Worm (Caenorhabditis elegans) whole organism, young adult: ENCODE results near the gene Y55F3C.10.
A peak's percentile ranks its signal among the peaks of the same experiment; 100 is the strongest.

ENCODE experiments used
- B0035.1 ChIP-seq: sonication (generic microtip); optimal IDR thresholded peaks from 2 replicates; lab custom pipeline; 2016; ENCODE audit warnings: missing genetic modification characterization, mild to moderate bottlenecking, missing compliant biosample characterization, missing genotype, missing genetic modification reagents
- C17E4.6 ChIP-seq: fragments of 200-800 bp; sonication (Bioruptor generic); IDR thresholded peaks from 2 replicates; pipeline ENCODE4 v1.3.6; 2022; ENCODE audit warnings: missing genetic modification reagents, missing genetic modification characterization, missing compliant biosample characterization
- F55B11.4 ChIP-seq: sonication (generic microtip); optimal IDR thresholded peaks from 2 replicates; lab custom pipeline; 2016; ENCODE audit warnings: missing compliant biosample characterization, missing genetic modification characterization, borderline replicate concordance; ENCODE audit not compliant: insufficient read depth
- F57C9.4 ChIP-seq: sonication (generic microtip); optimal IDR thresholded peaks from 2 replicates; lab custom pipeline; 2017; ENCODE audit warnings: mild to moderate bottlenecking, missing genetic modification characterization, missing compliant biosample characterization
- Y53G8AR.9 ChIP-seq: fragments of 200-800 bp; sonication (Bioruptor generic); conservative IDR thresholded peaks from 2 replicates; pipeline ENCODE4 v1.3.6; 2022; ENCODE audit warnings: missing genetic modification reagents, missing genetic modification characterization, missing compliant biosample characterization
- Y56A3A.18 ChIP-seq: fragments of 200-800 bp; sonication (Bioruptor generic); IDR thresholded peaks from 2 replicates; pipeline ENCODE4 v1.3.6; 2022; ENCODE audit warnings: missing genetic modification reagents, missing genetic modification characterization, missing compliant biosample characterization
- ZK185.1 ChIP-seq: sonication (generic microtip); optimal IDR thresholded peaks from 2 replicates; lab custom pipeline; 2016; ENCODE audit warnings: mild to moderate bottlenecking, missing genetic modification characterization, missing compliant biosample characterization; ENCODE audit not compliant: poor library complexity, severe bottlenecking
- ama-1 ChIP-seq, 3 experiments: fragments of 150-350 bp in 1 of 3; sonication (generic microtip) in 2 of 3; optimal IDR thresholded peaks; 2 replicates each; lab custom pipeline; 2014 to 2018; ENCODE audit warnings: missing biosample characterization in 2 of 3, missing genetic modification characterization in 2 of 3, missing genetic modification reagents in 2 of 3
- aptf-2 ChIP-seq: fragments of 200-800 bp; sonication (Bioruptor generic); conservative IDR thresholded peaks from 2 replicates; pipeline ENCODE4 v1.3.6; 2022; ENCODE audit warnings: missing genetic modification reagents, missing genetic modification characterization, missing compliant biosample characterization
- attf-5 ChIP-seq: fragments of 200-800 bp; sonication (Bioruptor generic); optimal IDR thresholded peaks from 2 replicates; lab custom pipeline; 2018; ENCODE audit warnings: mild to moderate bottlenecking, missing genetic modification characterization, missing compliant biosample characterization
- cebp-2 ChIP-seq: fragments of 200-800 bp; sonication (Bioruptor generic); IDR thresholded peaks from 2 replicates; pipeline ENCODE4 v1.3.6; 2022; ENCODE audit warnings: missing genetic modification characterization, missing compliant biosample characterization
- ceh-40 ChIP-seq: fragments of 200-800 bp; sonication (Bioruptor generic); IDR thresholded peaks from 2 replicates; pipeline ENCODE4 v1.3.6; 2022; ENCODE audit warnings: missing genetic modification characterization, missing compliant biosample characterization
- die-1 ChIP-seq: sonication (generic microtip); optimal IDR thresholded peaks from 2 replicates; lab custom pipeline; 2016; ENCODE audit warnings: missing genotype, mild to moderate bottlenecking, missing genetic modification characterization, missing compliant biosample characterization
- dpff-1 ChIP-seq: sonication (generic microtip); optimal IDR thresholded peaks from 2 replicates; lab custom pipeline; 2017; ENCODE audit warnings: mild to moderate bottlenecking, missing genetic modification characterization, missing compliant biosample characterization
- egrh-3 ChIP-seq: fragments of 200-800 bp; sonication (Bioruptor generic); IDR thresholded peaks from 2 replicates; pipeline ENCODE4 v1.3.6; 2022; ENCODE audit warnings: missing genetic modification reagents, missing genetic modification characterization, missing compliant biosample characterization
- ets-4 ChIP-seq: fragments of 200-800 bp; sonication (Bioruptor generic); optimal IDR thresholded peaks from 2 replicates; lab custom pipeline; 2018; ENCODE audit warnings: mild to moderate bottlenecking, missing genetic modification characterization, missing compliant biosample characterization
- hmg-1.2 ChIP-seq: fragments of 200-800 bp; sonication (Bioruptor generic); IDR thresholded peaks from 2 replicates; pipeline ENCODE4 v1.3.6; 2022; ENCODE audit warnings: missing genetic modification reagents, missing genetic modification characterization, missing compliant biosample characterization
- let-526 ChIP-seq: fragments of 200-800 bp; sonication (Bioruptor generic); IDR thresholded peaks from 2 replicates; pipeline ENCODE4 v1.3.6; 2022; ENCODE audit warnings: missing genetic modification reagents, missing genetic modification characterization, missing compliant biosample characterization
- lin-40 ChIP-seq: sonication (generic microtip); optimal IDR thresholded peaks from 2 replicates; lab custom pipeline; 2016; ENCODE audit warnings: missing genetic modification characterization, mild to moderate bottlenecking, missing compliant biosample characterization, missing genotype, missing genetic modification reagents
- madf-3 ChIP-seq: fragments of 200-800 bp; sonication (Bioruptor generic); IDR thresholded peaks from 2 replicates; pipeline ENCODE4 v1.3.6; 2022; ENCODE audit warnings: missing genetic modification reagents, missing genetic modification characterization, missing compliant biosample characterization
- mcd-1 ChIP-seq: fragments of 200-800 bp; sonication (Bioruptor generic); IDR thresholded peaks from 2 replicates; pipeline ENCODE4 v1.3.6; 2022; ENCODE audit warnings: missing genetic modification reagents, missing genetic modification characterization, missing compliant biosample characterization
- mel-28 ChIP-seq: sonication (generic microtip); optimal IDR thresholded peaks from 2 replicates; lab custom pipeline; 2016; ENCODE audit warnings: borderline replicate concordance, mild to moderate bottlenecking, missing genetic modification characterization, missing compliant biosample characterization
- nhr-120 ChIP-seq: fragments of 200-800 bp; sonication (Bioruptor generic); IDR thresholded peaks from 2 replicates; pipeline ENCODE4 v1.3.6; 2022; ENCODE audit warnings: missing genetic modification characterization, missing compliant biosample characterization
- pha-4 ChIP-seq: fragments of 150-350 bp; sonication (generic microtip); optimal IDR thresholded peaks from 2 replicates; lab custom pipeline; 2014; ENCODE audit warnings: missing biosample characterization, missing genetic modification reagents, missing genetic modification characterization
- rcor-1 ChIP-seq: fragments of 200-800 bp; sonication (Bioruptor generic); IDR thresholded peaks from 2 replicates; pipeline ENCODE4 v1.3.6; 2022; ENCODE audit warnings: missing genetic modification reagents, missing genetic modification characterization, missing compliant biosample characterization
- repo-1 ChIP-seq: sonication (generic microtip); optimal IDR thresholded peaks from 2 replicates; lab custom pipeline; 2017; ENCODE audit warnings: mild to moderate bottlenecking, missing genetic modification characterization, missing compliant biosample characterization
- snpc-4 ChIP-seq, 5 experiments: fragments of 150-350 bp in 1 of 5; sonication (generic microtip) in 4 of 5; optimal IDR thresholded peaks; 2 replicates each; lab custom pipeline; 2014 to 2018; ENCODE audit warnings: missing genetic modification characterization in 5 of 5, missing biosample characterization in 3 of 5, antibody characterized with exemption in 2 of 5, mild to moderate bottlenecking in 2 of 5, missing compliant biosample characterization in 2 of 5, missing genotype in 2 of 5, moderate library complexity in 2 of 5, missing genetic modification reagents in 1 of 5
- somi-1 ChIP-seq: fragments of 200-800 bp; sonication (Bioruptor generic); optimal IDR thresholded peaks from 2 replicates; lab custom pipeline; 2018; ENCODE audit warnings: mild to moderate bottlenecking, missing genetic modification characterization, missing compliant biosample characterization
- sptf-2 ChIP-seq: fragments of 200-800 bp; sonication (Bioruptor generic); optimal IDR thresholded peaks from 2 replicates; lab custom pipeline; 2018; ENCODE audit warnings: mild to moderate bottlenecking, missing genetic modification characterization, missing compliant biosample characterization
- tbx-9 ChIP-seq: sonication (generic microtip); optimal IDR thresholded peaks from 2 replicates; lab custom pipeline; 2016; ENCODE audit warnings: borderline replicate concordance, missing genetic modification characterization, inconsistent platforms, missing compliant biosample characterization
- zfh-2 ChIP-seq: fragments of 200-800 bp; sonication (Bioruptor generic); conservative IDR thresholded peaks from 2 replicates; pipeline ENCODE4 v1.3.6; 2022; ENCODE audit warnings: missing genetic modification reagents, missing genetic modification characterization, missing compliant biosample characterization
- ztf-25 ChIP-seq: fragments of 200-800 bp; sonication (Bioruptor generic); IDR thresholded peaks from 2 replicates; pipeline ENCODE4 v1.3.6; 2022; ENCODE audit warnings: missing genetic modification reagents, missing genetic modification characterization, missing compliant biosample characterization
- ztf-26 ChIP-seq: sonication (generic microtip); optimal IDR thresholded peaks from 2 replicates; lab custom pipeline; 2017; ENCODE audit warnings: missing genetic modification characterization, missing compliant biosample characterization

The Y55F3C.10 gene

DNA sequence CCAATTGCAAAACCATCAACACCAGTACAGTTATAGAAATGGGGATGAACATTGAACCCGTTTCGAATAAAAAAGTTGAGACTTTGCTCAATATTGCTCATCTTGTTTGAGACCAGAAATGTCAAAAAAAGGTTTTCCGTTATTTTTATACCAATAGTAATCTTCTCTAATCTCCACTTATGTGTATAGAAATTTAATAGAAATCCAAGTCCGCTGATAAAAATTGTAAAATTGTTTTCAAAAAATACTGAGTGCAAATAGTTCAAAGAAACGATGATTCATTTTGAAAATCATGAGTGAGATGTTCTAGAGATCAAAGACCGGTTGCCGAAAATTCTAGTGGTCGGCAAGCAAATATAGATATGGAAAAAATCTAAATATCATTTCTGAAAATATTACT is at the start of gene Y55F3C.10:
TSS of gene Y55F3C.10 (minus strand) at position 101 of the 400 bp plus-strand sequence.
- no peak for TF ChIP-seq ztf-25 (GFP tag; lab: Robert Waterston, UW)
- no peak for TF ChIP-seq die-1 (tag; lab: Kevin White, UChicago)
- TF ChIP-seq snpc-4 (GFP tag; optimal IDR thresholded peaks at IDR 0.05; lab: Kevin White, UChicago) = no peak
- TF ChIP-seq snpc-4 (tag; optimal IDR thresholded peaks at IDR 0.05; lab: Kevin White, UChicago) = no peak
- no peak for TF ChIP-seq zfh-2 (GFP tag; lab: Robert Waterston, UW)
- TF ChIP-seq somi-1 (GFP tag; lab: Kevin White, UChicago) = no peak
- TF ChIP-seq aptf-2 = no peak

DNA sequence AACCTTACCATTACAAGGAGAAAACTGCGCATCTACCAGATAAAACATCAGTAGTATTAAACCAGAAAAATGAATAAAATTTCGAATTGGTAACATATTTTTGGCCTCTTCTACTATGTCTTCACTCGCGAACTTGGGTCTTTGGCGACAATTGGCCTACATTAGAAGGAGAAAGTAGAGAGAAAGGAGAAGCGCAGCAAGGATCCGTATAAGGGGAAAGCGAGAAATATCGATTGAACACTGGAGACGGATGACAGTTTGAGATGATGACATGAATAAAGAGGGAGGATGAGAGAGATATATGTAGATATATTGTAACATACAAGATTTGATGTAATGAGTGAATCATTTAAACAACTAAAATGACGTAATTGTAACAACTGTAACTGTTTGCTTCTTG is 49.1 kb upstream of the Y55F3C.10 start, which contains the start of gene F56B3.2:
TSS of gene F56B3.2 (minus strand) at position 273 of the 400 bp plus-strand sequence.
- TF ChIP-seq madf-3 (GFP tag; lab: Robert Waterston, UW) (no peak), ets-4 (GFP tag; lab: Kevin White, UChicago) (no peak), C17E4.6 (GFP tag; lab: Robert Waterston, UW) (no peak), ztf-26 (tag; lab: Kevin White, UChicago) (no peak), dpff-1 (tag; lab: Kevin White, UChicago) (no peak), Y56A3A.18 (no peak), B0035.1 (tag; lab: Kevin White, UChicago) (no peak), tbx-9 (tag; lab: Kevin White, UChicago) (no peak), ceh-40 (GFP tag; lab: Robert Waterston, UW) (no peak), attf-5 (GFP tag; lab: Kevin White, UChicago) (no peak)

DNA sequence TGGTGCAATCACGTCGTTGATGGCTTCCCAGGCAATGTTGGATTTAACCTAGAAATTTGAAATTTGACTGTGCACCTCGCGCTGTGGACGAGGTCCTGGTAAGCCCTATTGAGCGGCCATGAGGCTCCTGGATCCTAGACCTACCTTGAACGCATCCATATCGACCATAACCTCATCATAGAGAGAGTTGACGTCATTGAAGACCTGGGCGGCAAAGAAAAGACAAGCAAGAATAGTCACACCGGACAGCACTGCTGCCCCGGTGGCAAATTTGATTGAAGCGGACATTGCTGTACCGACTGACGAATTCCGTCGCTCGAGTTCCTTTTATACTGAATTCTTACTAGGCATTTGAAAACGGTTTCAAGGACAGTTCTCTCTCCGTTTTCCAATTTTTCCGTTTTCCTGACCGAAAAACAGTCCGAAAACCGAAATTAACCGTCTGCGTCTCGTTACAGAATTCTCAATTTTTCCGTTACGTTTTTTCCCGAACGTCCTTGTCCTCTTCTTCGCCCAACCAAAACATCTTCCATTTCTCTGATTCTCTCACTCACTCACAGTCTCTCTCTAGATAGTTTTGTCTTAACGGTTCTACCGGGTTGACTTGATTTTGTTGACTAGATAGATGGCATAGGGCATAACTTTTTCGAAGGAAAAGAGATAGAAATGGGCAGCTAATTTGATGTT is 44.3 kb upstream of the Y55F3C.10 start, which contains the start of gene col-103:
TSS of gene col-103 (minus strand) at position 302 of the 687 bp plus-strand sequence.
- TF ChIP-seq hmg-1.2 (GFP tag; lab: Robert Waterston, UW) = peak; percentile 43
- TF ChIP-seq cebp-2 = no peak
- peak; percentile 39 for TF ChIP-seq lin-40 (tag; lab: Kevin White, UChicago)
- peak; percentile 91 for TF ChIP-seq ama-1 (optimal IDR thresholded peaks at IDR 0.05; lab: Kevin White, UChicago)
- no peak for TF ChIP-seq ama-1 (GFP tag; optimal IDR thresholded peaks at IDR 0.05; lab: Kevin White, UChicago)
- no peak for TF ChIP-seq die-1 (tag; lab: Kevin White, UChicago)
- no peak for TF ChIP-seq pha-4 (tag; lab: Kevin White, UChicago)
- 0 out of 2 replicates have a peak, but pooled peaks have one; percentile 16 for TF ChIP-seq Y53G8AR.9

DNA sequence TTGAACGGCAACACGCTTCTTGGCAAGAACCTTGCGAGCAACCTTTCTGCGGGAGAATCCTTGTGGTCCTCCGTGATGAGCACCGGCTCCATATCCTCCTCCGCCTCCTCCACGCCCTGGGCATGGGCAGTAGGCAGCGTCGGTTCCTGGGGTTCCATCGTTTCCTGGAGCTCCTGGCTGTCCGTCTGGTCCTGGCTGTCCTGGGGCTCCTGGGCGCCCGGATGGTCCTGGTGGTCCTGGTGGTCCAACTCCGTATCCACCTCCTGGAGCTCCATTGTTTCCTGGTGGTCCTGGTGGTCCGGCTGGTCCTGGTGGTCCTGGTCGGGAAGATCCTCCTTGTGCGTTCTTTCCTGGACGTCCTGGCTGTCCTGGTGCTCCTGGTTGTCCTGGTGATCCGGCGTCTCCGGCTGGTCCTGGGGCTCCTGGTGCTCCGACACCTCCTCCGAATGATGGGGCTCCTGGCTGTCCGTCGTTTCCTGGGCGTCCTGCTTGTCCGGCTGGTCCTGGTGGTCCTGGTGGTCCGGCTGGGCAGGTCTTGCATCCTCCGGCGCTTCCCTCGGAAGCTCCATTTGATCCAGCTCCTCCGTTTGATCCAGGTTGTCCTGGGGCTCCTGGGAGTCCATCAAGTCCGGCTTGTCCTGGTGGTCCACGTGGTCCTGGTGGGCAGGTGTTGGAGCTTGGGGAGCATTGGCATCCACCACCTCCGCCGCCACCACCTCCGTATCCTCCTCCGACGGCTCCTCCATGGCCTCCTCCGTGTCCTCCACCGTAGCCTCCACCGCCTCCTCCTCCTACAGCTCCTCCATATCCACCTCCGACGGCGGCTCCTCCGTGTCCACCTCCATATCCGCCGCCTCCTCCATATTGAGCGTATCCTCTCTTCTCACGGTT is 43.5 kb upstream of the Y55F3C.10 start:
- peak; percentile 31 for TF ChIP-seq repo-1 (tag; lab: Kevin White, UChicago)
- no peak for TF ChIP-seq sptf-2 (GFP tag; lab: Kevin White, UChicago)
- TF ChIP-seq nhr-120 = peak; percentile 66; the same call in 1 of the 2 replicates
- TF ChIP-seq egrh-3 = peak; percentile 92
- TF ChIP-seq mcd-1 (GFP tag; lab: Robert Waterston, UW) = peak; percentile 23; the same call in 1 of the 2 replicates
- no peak for TF ChIP-seq mel-28 (tag; lab: Kevin White, UChicago)
- 0 out of 2 replicates have a peak, but pooled peaks have one; percentile 20 for TF ChIP-seq aptf-2
- TF ChIP-seq F57C9.4 = no peak
- no peak for TF ChIP-seq ZK185.1 (tag; lab: Kevin White, UChicago)
- TF ChIP-seq zfh-2 (GFP tag; lab: Robert Waterston, UW) = peak; percentile 83
- TF ChIP-seq let-526 (GFP tag; lab: Robert Waterston, UW) = no peak
- no peak for TF ChIP-seq rcor-1
- no peak for TF ChIP-seq F55B11.4 (tag; lab: Kevin White, UChicago)
